Worm (Caenorhabditis elegans) whole organism, L2 larva: Measurements from ENCODE around the gene ace-4.
A peak's percentile ranks its signal among the peaks of the same experiment; 100 is the strongest.

Experiments used
- C34F6.9 ChIP-seq: fragments of 150-350 bp; optimal IDR thresholded peaks from 2 replicates; lab custom pipeline; 2014; ENCODE audit warnings: missing biosample characterization, missing genetic modification characterization
- F13H6.1 ChIP-seq: sonication (generic microtip); optimal IDR thresholded peaks from 2 replicates; lab custom pipeline; 2016; ENCODE audit warnings: missing genetic modification characterization, missing compliant biosample characterization
- R02D3.7 ChIP-seq: fragments of 150-350 bp; optimal IDR thresholded peaks from 2 replicates; lab custom pipeline; 2014; ENCODE audit warnings: missing biosample characterization, missing genetic modification characterization
- Y55F3AM.14 ChIP-seq: fragments of 200-800 bp; sonication (Bioruptor generic); optimal IDR thresholded peaks from 2 replicates; lab custom pipeline; 2018; ENCODE audit warnings: mild to moderate bottlenecking, missing genetic modification characterization, missing compliant biosample characterization
- alr-1 ChIP-seq: fragments of 150-350 bp; optimal IDR thresholded peaks from 2 replicates; lab custom pipeline; 2014; ENCODE audit warnings: missing biosample characterization, missing genetic modification characterization
- aly-2 ChIP-seq: fragments of 150-350 bp; optimal IDR thresholded peaks from 2 replicates; lab custom pipeline; 2014; ENCODE audit warnings: missing biosample characterization, missing genetic modification characterization
- ama-1 ChIP-seq: fragments of 150-350 bp; optimal IDR thresholded peaks from 2 replicates; lab custom pipeline; 2018; ENCODE audit warnings: inconsistent platforms
- blmp-1 ChIP-seq: sonication (generic microtip); optimal IDR thresholded peaks from 2 replicates; lab custom pipeline; 2017; ENCODE audit warnings: missing genetic modification characterization, mild to moderate bottlenecking, missing compliant biosample characterization, antibody characterized with exemption, moderate library complexity; ENCODE audit not compliant: insufficient read depth
- ceh-16 ChIP-seq: fragments of 150-350 bp; optimal IDR thresholded peaks from 2 replicates; lab custom pipeline; 2014; ENCODE audit warnings: missing biosample characterization, missing genetic modification characterization
- crh-2 ChIP-seq: sonication (generic microtip); optimal IDR thresholded peaks from 2 replicates; lab custom pipeline; 2017; ENCODE audit warnings: missing biosample characterization, missing genetic modification characterization
- elt-1 ChIP-seq: fragments of 150-350 bp; optimal IDR thresholded peaks from 2 replicates; lab custom pipeline; 2014; ENCODE audit warnings: missing biosample characterization, missing genetic modification characterization
- elt-3 ChIP-seq: sonication (generic microtip); optimal IDR thresholded peaks from 2 replicates; lab custom pipeline; 2017; ENCODE audit warnings: missing biosample characterization, missing genetic modification characterization
- fos-1 ChIP-seq: fragments of 150-350 bp; optimal IDR thresholded peaks from 2 replicates; lab custom pipeline; 2014; ENCODE audit warnings: missing biosample characterization, missing genetic modification characterization
- gmeb-1 ChIP-seq: fragments of 150-350 bp; optimal IDR thresholded peaks from 2 replicates; lab custom pipeline; 2014; ENCODE audit warnings: missing biosample characterization, missing genetic modification characterization
- lin-11 ChIP-seq: fragments of 150-350 bp; sonication (generic microtip); optimal IDR thresholded peaks from 2 replicates; lab custom pipeline; 2014; ENCODE audit warnings: missing biosample characterization, missing genetic modification characterization, inconsistent platforms, mixed read lengths
- lin-39 ChIP-seq: fragments of 150-350 bp; optimal IDR thresholded peaks from 2 replicates; lab custom pipeline; 2014; ENCODE audit warnings: missing biosample characterization, missing genetic modification reagents, missing genetic modification characterization
- nhr-10 ChIP-seq: sonication (generic microtip); optimal IDR thresholded peaks from 2 replicates; lab custom pipeline; 2017; ENCODE audit warnings: missing biosample characterization, missing genetic modification characterization
- nhr-21 ChIP-seq: fragments of 150-350 bp; optimal IDR thresholded peaks from 2 replicates; lab custom pipeline; 2014; ENCODE audit warnings: missing biosample characterization, missing genetic modification characterization
- nhr-23 ChIP-seq: fragments of 150-350 bp; optimal IDR thresholded peaks from 2 replicates; lab custom pipeline; 2014; ENCODE audit warnings: missing biosample characterization, missing genetic modification reagents, missing genetic modification characterization
- peb-1 ChIP-seq: fragments of 150-350 bp; optimal IDR thresholded peaks from 2 replicates; lab custom pipeline; 2014; ENCODE audit warnings: missing biosample characterization, missing genetic modification characterization
- sem-4 ChIP-seq: fragments of 150-350 bp; optimal IDR thresholded peaks from 2 replicates; lab custom pipeline; 2014; ENCODE audit warnings: missing biosample characterization, missing genetic modification reagents, missing genetic modification characterization
- sma-9 ChIP-seq, 2 experiments: fragments of 150-350 bp in 1 of 2; sonication (generic microtip) in 1 of 2; optimal IDR thresholded peaks; 2 replicates each; lab custom pipeline; 2014 to 2016; ENCODE audit warnings: missing genetic modification characterization in 2 of 2, mild to moderate bottlenecking in 1 of 2, missing biosample characterization in 1 of 2, missing compliant biosample characterization in 1 of 2, missing genetic modification reagents in 1 of 2, moderate library complexity in 1 of 2
- snpc-4 ChIP-seq: fragments of 150-350 bp; optimal IDR thresholded peaks from 2 replicates; lab custom pipeline; 2014; ENCODE audit warnings: missing biosample characterization, missing genetic modification characterization
- unc-55 ChIP-seq: fragments of 150-350 bp; sonication (generic microtip); optimal IDR thresholded peaks from 3 replicates; lab custom pipeline; 2014; ENCODE audit warnings: missing biosample characterization, missing genetic modification reagents, missing genetic modification characterization
- unc-62 ChIP-seq: fragments of 150-350 bp; optimal IDR thresholded peaks from 2 replicates; lab custom pipeline; 2014; ENCODE audit warnings: missing biosample characterization, missing genetic modification reagents, missing genetic modification characterization
- ztf-11 ChIP-seq: sonication (generic microtip); optimal IDR thresholded peaks from 2 replicates; lab custom pipeline; 2017; ENCODE audit warnings: missing biosample characterization, missing genetic modification characterization
- ztf-4 ChIP-seq: fragments of 150-350 bp; optimal IDR thresholded peaks from 2 replicates; lab custom pipeline; 2014; ENCODE audit warnings: missing biosample characterization, missing genetic modification characterization

ace-4 gene

DNA sequence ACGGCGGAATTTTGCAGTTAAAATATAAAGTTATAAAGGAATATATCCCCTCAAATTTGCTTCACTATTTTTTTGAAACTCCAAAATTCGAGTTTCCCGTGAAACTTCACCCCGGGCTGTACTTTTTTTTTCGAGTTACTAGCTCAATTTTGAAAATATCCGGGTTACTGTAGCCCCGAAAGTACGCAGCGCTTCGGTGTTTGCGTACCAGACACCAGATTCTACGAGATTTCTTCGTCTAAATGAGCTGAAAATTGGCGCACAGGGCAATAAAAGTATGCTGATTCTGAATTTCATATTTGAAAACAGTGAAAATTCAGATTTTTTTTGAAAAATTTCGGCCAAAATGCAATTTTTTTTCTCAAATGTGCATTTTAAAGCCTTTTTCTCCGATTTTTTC lies 33.1 kb downstream of the ace-4 start:
- TF ChIP-seq nhr-10 (tag; lab: Kevin White, UChicago) (no peak), alr-1 (tag; lab: Kevin White, UChicago) (no peak), ztf-11 (no peak), unc-55 (no peak), lin-11 (tag; lab: Kevin White, UChicago) (no peak), sem-4 (tag; lab: Kevin White, UChicago) (no peak)

DNA sequence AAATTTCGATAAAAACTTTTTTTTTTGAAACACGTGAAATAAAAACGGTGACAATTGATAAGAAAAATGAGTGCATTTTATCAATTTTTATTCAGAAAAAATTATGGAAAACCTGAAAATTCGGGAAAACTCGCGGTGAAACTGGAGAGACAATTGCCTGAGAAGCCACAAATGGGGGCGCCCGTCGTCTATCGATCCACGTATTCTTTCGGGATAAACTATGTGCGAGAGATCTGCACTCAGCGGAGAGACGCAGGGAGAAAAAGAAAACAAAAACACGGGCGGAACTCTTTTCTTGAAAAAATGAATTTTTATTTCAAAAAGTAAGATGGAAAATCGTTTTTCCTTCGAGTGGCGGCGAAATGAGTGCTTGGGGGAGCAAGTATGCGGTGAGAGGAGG lies 36.0 kb downstream of the ace-4 start, which contains the start of gene men-1:
TSS of gene men-1 (minus strand) at position 242 of the 400 bp plus-strand sequence.
- peak; percentile 19 for TF ChIP-seq C34F6.9 (tag; lab: Kevin White, UChicago)
- no peak for TF ChIP-seq F13H6.1 (tag; lab: Kevin White, UChicago)

ce11 chrII:14234375-14235102 lies 36.7 kb downstream of the ace-4 start:
- TF ChIP-seq unc-55 (peak; percentile 10), ztf-4 (tag; lab: Kevin White, UChicago) (no peak), gmeb-1 (peak; percentile 23)

DNA sequence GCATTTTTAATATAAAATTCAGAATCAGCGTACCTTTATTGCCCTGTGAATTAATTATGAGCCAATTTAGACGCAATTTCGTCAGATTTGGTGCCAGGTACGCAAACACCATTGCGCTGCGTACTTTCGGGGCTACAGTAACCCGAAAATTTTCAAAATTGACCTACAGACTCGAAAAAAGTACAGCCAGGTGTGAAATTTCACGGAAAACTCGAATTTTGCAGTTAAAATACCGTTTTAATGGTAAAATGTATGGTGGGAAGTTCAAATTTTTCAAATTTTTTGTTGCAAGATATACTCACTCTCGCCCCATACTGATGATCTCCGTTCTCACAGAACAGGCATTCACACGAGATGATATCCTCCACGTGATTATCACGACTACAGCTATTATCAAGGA lies 38.7 kb downstream of the ace-4 start:
- TF ChIP-seq nhr-23 (tag; lab: Kevin White, UChicago) (no peak), lin-11 (tag; lab: Kevin White, UChicago) (no peak), unc-62 (GFP tag; lab: Kevin White, UChicago) (no peak), sma-9 (GFP tag; optimal IDR thresholded peaks at IDR 0.05; lab: Kevin White, UChicago) (no peak), sma-9 (tag; optimal IDR thresholded peaks at IDR 0.05; lab: Kevin White, UChicago) (no peak), R02D3.7 (no peak), ama-1 (lab: Kevin White, UChicago) (no peak), ztf-4 (tag; lab: Kevin White, UChicago) (no peak), gmeb-1 (no peak), peb-1 (tag; lab: Kevin White, UChicago) (no peak), ztf-11 (no peak), aly-2 (tag; lab: Kevin White, UChicago) (no peak), unc-55 (no peak), elt-3 (tag; lab: Kevin White, UChicago) (no peak), elt-1 (no peak), snpc-4 (tag; lab: Kevin White, UChicago) (no peak), ceh-16 (tag; lab: Kevin White, UChicago) (no peak), nhr-21 (tag; lab: Kevin White, UChicago) (no peak), crh-2 (no peak), Y55F3AM.14 (GFP tag; lab: Kevin White, UChicago) (no peak)

DNA sequence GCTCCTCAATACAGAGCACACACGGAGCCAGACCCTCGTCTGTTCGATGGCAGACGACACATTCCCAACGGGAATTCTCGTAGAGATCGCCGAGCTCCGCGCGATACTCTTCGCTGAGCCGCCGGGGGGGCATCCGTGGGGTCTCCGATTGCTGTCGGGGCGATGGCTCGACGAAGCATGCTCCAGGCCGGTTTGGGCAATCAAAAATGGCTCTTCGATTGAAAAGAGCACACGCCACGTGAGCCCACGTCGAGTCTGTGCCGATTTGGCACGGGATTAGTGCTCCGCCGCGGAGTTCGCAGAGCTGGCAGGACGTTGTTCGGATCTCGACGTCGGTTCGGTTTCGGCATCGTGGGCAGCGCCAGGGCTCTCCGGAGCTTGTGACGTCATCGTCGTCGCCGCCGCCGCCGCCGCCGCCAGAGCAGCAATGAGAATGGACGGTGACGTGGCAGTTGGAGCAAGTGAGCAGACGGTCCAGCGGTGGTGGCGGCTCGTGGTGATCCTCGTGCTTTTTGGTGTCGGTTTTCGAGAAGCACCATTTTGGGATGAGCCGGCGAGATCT lies 39.5 kb downstream of the ace-4 start:
- TF ChIP-seq elt-1 = no peak
- no peak for TF ChIP-seq Y55F3AM.14 (GFP tag; lab: Kevin White, UChicago)
- no peak for TF ChIP-seq ztf-4 (tag; lab: Kevin White, UChicago)
- TF ChIP-seq sma-9 (GFP tag; optimal IDR thresholded peaks at IDR 0.05; lab: Kevin White, UChicago) = no peak
- no peak for TF ChIP-seq sma-9 (tag; optimal IDR thresholded peaks at IDR 0.05; lab: Kevin White, UChicago)
- no peak for TF ChIP-seq blmp-1 (tag; lab: Kevin White, UChicago)
- TF ChIP-seq elt-3 (tag; lab: Kevin White, UChicago) = no peak
- TF ChIP-seq F13H6.1 (tag; lab: Kevin White, UChicago) = no peak
- TF ChIP-seq lin-39 (tag; lab: Kevin White, UChicago) = no peak
- no peak for TF ChIP-seq nhr-10 (tag; lab: Kevin White, UChicago)
- no peak for TF ChIP-seq C34F6.9 (tag; lab: Kevin White, UChicago)
- no peak for TF ChIP-seq fos-1 (tag; lab: Kevin White, UChicago)
- no peak for TF ChIP-seq sem-4 (tag; lab: Kevin White, UChicago)
- TF ChIP-seq nhr-21 (tag; lab: Kevin White, UChicago) = no peak
- TF ChIP-seq R02D3.7 = no peak

ce11 chrII:14239924-14240323 lies 42.1 kb downstream of the ace-4 start:
- no peak for TF ChIP-seq crh-2
